Fruit fly (Drosophila melanogaster): Measurements from ENCODE around the gene Set8.

Gene Set8

dm6 chr3R:14286320-14287190 is 29.3 kb upstream of the Set8 start, which contains the start of gene trx (continued):
- TF ChIP-seq HLH4C (GFP tag; IDR thresholded peaks at IDR 0.05; ENCODE audit: partially characterized antibody) (no peak), CTCF (GFP tag; optimal IDR thresholded peaks at IDR 0.05) (peak; percentile 71), CG11456 (GFP tag; IDR thresholded peaks at IDR 0.05) (no peak), fru (optimal IDR thresholded peaks at IDR 0.05) (no peak), CG4820 (GFP tag; optimal IDR thresholded peaks at IDR 0.05) (no peak), CG4707 (GFP tag; optimal IDR thresholded peaks at IDR 0.05) (no peak), Mrtf (GFP tag; IDR thresholded peaks at IDR 0.05) (no peak), MBD-R2 (GFP tag; IDR thresholded peaks at IDR 0.05) (no peak), emc (GFP tag; optimal IDR thresholded peaks at IDR 0.05) (no peak), Jarid2 (GFP tag; optimal IDR thresholded peaks at IDR 0.05) (peak; percentile 72), stwl (tag; optimal IDR thresholded peaks at IDR 0.05) (peak; percentile 91), Sry-β (GFP tag; optimal IDR thresholded peaks at IDR 0.05) (no peak), Usf (GFP tag; optimal IDR thresholded peaks at IDR 0.05) (no peak), BEAF-32 (GFP tag; optimal IDR thresholded peaks at IDR 0.05) (peak; percentile 47), pzg (GFP tag; optimal IDR thresholded peaks at IDR 0.05) (peak; percentile 99), ftz-f1 (GFP tag; optimal IDR thresholded peaks at IDR 0.05) (no peak), her (GFP tag; optimal IDR thresholded peaks at IDR 0.05) (no peak), CG12236 (GFP tag; optimal IDR thresholded peaks at IDR 0.05) (no peak), ssp (GFP tag; IDR thresholded peaks at IDR 0.05) (no peak), CG10431 (GFP tag; optimal IDR thresholded peaks at IDR 0.05) (peak; percentile 32), CG7839 (tag; optimal IDR thresholded peaks at IDR 0.05) (no peak), CG8089 (GFP tag; optimal IDR thresholded peaks at IDR 0.05) (no peak), Camta (GFP tag; optimal IDR thresholded peaks at IDR 0.05) (no peak), Aef1 (GFP tag; IDR thresholded peaks at IDR 0.05) (no peak), pfk (GFP tag; optimal IDR thresholded peaks at IDR 0.05) (no peak), rib (GFP tag; IDR thresholded peaks at IDR 0.05) (no peak), CG15514 (GFP tag; optimal IDR thresholded peaks at IDR 0.05) (peak; percentile 68), CG7357 (GFP tag; IDR thresholded peaks at IDR 0.05) (no peak), CG1024 (GFP tag; IDR thresholded peaks at IDR 0.05) (no peak), zfh1 (GFP tag; IDR thresholded peaks at IDR 0.05) (no peak), PHDP (tag; optimal IDR thresholded peaks at IDR 0.05) (peak; percentile 7), BtbVII (GFP tag; optimal IDR thresholded peaks at IDR 0.05) (no peak), Hand (GFP tag; optimal IDR thresholded peaks at IDR 0.05) (no peak), gcm (GFP tag; optimal IDR thresholded peaks at IDR 0.05) (peak; percentile 64), CG12104 (GFP tag; optimal IDR thresholded peaks at IDR 0.05) (no peak), E2f2 (GFP tag; IDR thresholded peaks at IDR 0.05) (no peak), disco-r (GFP tag; optimal IDR thresholded peaks at IDR 0.05) (no peak), Nf-YB (GFP tag; optimal IDR thresholded peaks at IDR 0.05) (no peak), CG15269 (tag; optimal IDR thresholded peaks at IDR 0.05) (no peak), Fer2 (tag; optimal IDR thresholded peaks at IDR 0.05) (no peak), CG16779 (GFP tag; IDR thresholded peaks at IDR 0.05) (no peak), CG11696 (GFP tag; IDR thresholded peaks at IDR 0.05) (no peak), corto (GFP tag; optimal IDR thresholded peaks at IDR 0.05) (no peak), Scr (GFP tag; IDR thresholded peaks at IDR 0.05; ENCODE audit: partially characterized antibody) (no peak), gsb (GFP tag; IDR thresholded peaks at IDR 0.05) (no peak), E2f1 (GFP tag; IDR thresholded peaks at IDR 0.05) (no peak), gcm2 (GFP tag; optimal IDR thresholded peaks at IDR 0.05) (no peak), CG5245 (GFP tag; optimal IDR thresholded peaks at IDR 0.05) (no peak), dysf (GFP tag; IDR thresholded peaks at IDR 0.05) (no peak), vvl (GFP tag; IDR thresholded peaks at IDR 0.05) (no peak), crol (GFP tag; IDR thresholded peaks at IDR 0.05) (no peak)

Data from whole organism, embryonic.